Fruit fly (Drosophila melanogaster): ENCODE measurements around the gene CG6800.

DNA sequence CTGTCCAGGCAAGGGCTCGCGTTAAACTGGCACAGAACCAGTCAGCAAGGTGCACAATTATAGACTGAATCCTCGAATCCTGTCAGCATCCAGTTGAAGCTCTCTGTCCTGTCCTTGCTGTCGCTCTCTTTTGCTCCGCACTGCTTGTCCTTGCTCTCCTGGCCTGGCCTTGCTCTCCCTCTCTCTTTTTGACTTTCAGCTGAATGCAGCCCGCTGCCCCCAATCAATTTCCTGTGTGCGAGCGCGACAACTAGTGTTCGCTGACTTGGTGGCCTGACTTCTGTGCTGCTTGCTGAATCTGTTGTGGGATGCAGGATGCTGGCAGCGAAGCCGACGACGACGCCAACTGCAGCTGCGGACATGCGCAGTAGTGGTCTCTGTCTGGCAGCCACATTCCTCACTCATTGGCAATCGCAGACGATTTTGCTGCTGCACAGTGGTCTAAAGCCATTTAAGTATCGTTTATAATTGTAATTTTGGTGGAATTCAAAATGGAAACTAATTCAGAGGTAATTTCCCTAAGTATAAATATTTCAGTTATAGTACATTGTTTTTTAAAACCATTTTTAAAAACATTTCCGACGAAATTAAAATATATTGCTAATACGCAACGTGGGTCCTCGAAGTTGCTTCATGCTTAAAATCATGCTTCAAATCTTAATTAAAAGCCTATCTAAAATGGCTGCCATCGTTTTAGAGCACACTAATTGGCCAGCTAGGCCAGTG, 32.8 kb downstream of the CG6800 start:
- TF ChIP-seq Eip75B (GFP tag; optimal IDR thresholded peaks at IDR 0.05) (no peak), fd85E (GFP tag; optimal IDR thresholded peaks at IDR 0.05) (no peak), CG10631 (GFP tag; optimal IDR thresholded peaks at IDR 0.05) (peak; percentile 15), CG6792 (GFP tag; optimal IDR thresholded peaks at IDR 0.05) (peak; percentile 19), topi (GFP tag; optimal IDR thresholded peaks at IDR 0.05) (peak; percentile 17), achi (GFP tag; optimal IDR thresholded peaks at IDR 0.05) (peak; percentile 12)
